Fruit fly (Drosophila melanogaster): Measurements from ENCODE around the gene wrm2.

DNA sequence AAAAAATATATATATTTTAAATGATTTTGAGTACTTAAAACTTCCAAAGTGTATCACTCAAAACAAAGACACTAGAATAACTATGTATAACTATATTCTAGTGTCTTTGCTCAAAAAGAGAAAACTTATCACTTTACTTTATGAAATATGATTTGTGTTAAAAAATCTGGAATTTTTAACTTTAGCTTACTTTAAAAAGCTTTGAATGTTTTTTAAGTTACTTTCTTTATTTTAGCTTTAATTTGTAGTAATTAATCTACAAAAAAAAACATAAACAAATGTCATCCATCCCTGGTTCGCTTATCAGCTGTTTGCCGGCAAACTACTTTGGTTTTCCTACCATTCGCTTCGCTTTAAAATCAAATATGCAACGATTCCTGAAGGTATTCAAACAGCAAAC lies 15.3 kb downstream of the wrm2 start, which contains the start of gene CG8607:
- TF ChIP-seq Eip78C (GFP tag): no peak
- TF ChIP-seq Hr39 (GFP tag; optimal IDR thresholded peaks at IDR 0.05): no peak
- no peak for TF ChIP-seq lz (GFP tag; optimal IDR thresholded peaks at IDR 0.05)
- TF ChIP-seq Ets21C (GFP tag; optimal IDR thresholded peaks at IDR 0.05): no peak
- no peak for TF ChIP-seq CG1621 (tag; optimal IDR thresholded peaks at IDR 0.05)
- no peak for TF ChIP-seq dsx (GFP tag; optimal IDR thresholded peaks at IDR 0.05; ENCODE audit: poor library complexity, severe bottlenecking)
- no peak for TF ChIP-seq CG6792 (GFP tag; optimal IDR thresholded peaks at IDR 0.05)
- TF ChIP-seq acj6 (GFP tag; optimal IDR thresholded peaks at IDR 0.05): no peak
- TF ChIP-seq Hr4 (GFP tag; optimal IDR thresholded peaks at IDR 0.05): no peak
- no peak for TF ChIP-seq CG8319 (GFP tag; optimal IDR thresholded peaks at IDR 0.05)
- TF ChIP-seq cyc (GFP tag; optimal IDR thresholded peaks at IDR 0.05): no peak
